Fruit fly (Drosophila melanogaster) whole organism, pupa: ENCODE measurements around the gene CG31371.

ENCODE experiments used
- CG10348 ChIP-seq: fragments of 200-800 bp; sonication (Bioruptor generic); IDR thresholded peaks from 2 replicates; pipeline ENCODE4 v1.3.6; 2022; ENCODE audit warnings: missing biosample characterization, missing genetic modification characterization
- CG12605 ChIP-seq: fragments of 200-800 bp; sonication (Bioruptor generic); IDR thresholded peaks from 2 replicates; pipeline ENCODE4 v1.3.6; 2022; ENCODE audit warnings: missing biosample characterization, missing genetic modification characterization
- CG4496 ChIP-seq: fragments of 200-800 bp; sonication (Bioruptor generic); IDR thresholded peaks from 3 replicates; pipeline ENCODE4 v1.3.6; 2022; ENCODE audit warnings: missing biosample characterization, missing genetic modification characterization
- Ets98B ChIP-seq: fragments of 200-800 bp; sonication (Bioruptor generic); IDR thresholded peaks from 2 replicates; pipeline ENCODE4 v1.3.6; 2022; ENCODE audit warnings: missing biosample characterization, missing genetic modification characterization
- Snoo ChIP-seq: fragments of 200-800 bp; sonication (Bioruptor generic); optimal IDR thresholded peaks from 3 replicates; lab custom pipeline; 2017; ENCODE audit warnings: missing biosample characterization, mild to moderate bottlenecking, missing genetic modification characterization, inconsistent platforms
- rn ChIP-seq: fragments of 200-800 bp; sonication (Bioruptor generic); IDR thresholded peaks from 2 replicates; pipeline ENCODE4 v1.3.6; 2022; ENCODE audit warnings: missing biosample characterization, missing genetic modification characterization

DNA sequence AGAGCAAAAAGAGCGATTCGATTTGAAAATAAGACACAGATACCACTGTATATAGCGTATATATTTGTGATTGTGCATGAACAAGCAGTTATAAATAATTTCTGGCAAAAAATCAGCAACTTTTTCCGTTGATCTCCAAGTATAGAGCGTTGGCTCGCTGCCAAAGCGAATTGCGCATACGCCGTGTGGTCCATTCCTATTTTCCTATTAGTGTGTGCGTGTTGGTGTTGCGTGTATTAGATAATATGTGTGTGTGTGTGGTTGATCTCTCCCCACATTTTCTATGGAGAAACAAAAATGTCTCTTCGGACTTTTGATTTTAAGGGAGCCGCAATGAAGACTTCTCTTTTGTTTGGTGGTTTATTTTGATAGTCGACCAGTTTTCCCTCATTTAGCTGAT lies 49.2 kb upstream of the CG31371 start:
- TF ChIP-seq rn (GFP tag; lab: Robert Waterston, UW) (no peak), Ets98B (no peak), CG12605 (GFP tag; lab: Robert Waterston, UW) (no peak), CG4496 (no peak), Snoo (tag; lab: Kevin White, UChicago) (no peak), CG10348 (no peak)
